Worm (Caenorhabditis elegans) whole organism, L1 larva: Measurements from ENCODE around the gene C23H3.9.

Experiments used
- egl-27 ChIP-seq, 2 experiments: fragments of 150-350 bp in 1 of 2; sonication (generic microtip); optimal IDR thresholded peaks; 3 replicates each; lab custom pipeline; 2017 to 2018; ENCODE audit warnings: missing biosample characterization in 2 of 2, missing genetic modification characterization in 2 of 2, missing genetic modification reagents in 2 of 2
- fos-1 ChIP-seq: fragments of 150-350 bp; optimal IDR thresholded peaks from 2 replicates; lab custom pipeline; 2014; ENCODE audit warnings: missing biosample characterization, missing genetic modification characterization
- lir-3 ChIP-seq: sonication (generic microtip); optimal IDR thresholded peaks from 2 replicates; lab custom pipeline; 2016; ENCODE audit warnings: mild to moderate bottlenecking, missing genetic modification characterization, moderate library complexity, missing compliant biosample characterization; ENCODE audit not compliant: poor library complexity
- nhr-12 ChIP-seq: sonication (generic microtip); optimal IDR thresholded peaks from 2 replicates; lab custom pipeline; 2017; ENCODE audit warnings: missing biosample characterization, missing genetic modification characterization
- nhr-77 ChIP-seq: fragments of 150-350 bp; optimal IDR thresholded peaks from 2 replicates; lab custom pipeline; 2014; ENCODE audit warnings: missing biosample characterization, missing genetic modification characterization
- pqm-1 ChIP-seq: sonication (generic microtip); optimal IDR thresholded peaks from 3 replicates; lab custom pipeline; 2017; ENCODE audit warnings: missing biosample characterization, missing genetic modification characterization
- swsn-7 ChIP-seq: sonication (generic microtip); optimal IDR thresholded peaks from 2 replicates; lab custom pipeline; 2016; ENCODE audit warnings: missing genetic modification characterization, missing compliant biosample characterization
- unc-62 ChIP-seq: fragments of 150-350 bp; optimal IDR thresholded peaks from 2 replicates; lab custom pipeline; 2014; ENCODE audit warnings: missing biosample characterization, missing genetic modification reagents, missing genetic modification characterization

- TF ChIP-seq swsn-7 (tag; lab: Kevin White, UChicago) (no peak), nhr-77 (tag; lab: Kevin White, UChicago) (no peak), lir-3 (tag; lab: Kevin White, UChicago) (no peak), nhr-12 (tag; lab: Kevin White, UChicago) (no peak), egl-27 (tag; optimal IDR thresholded peaks at IDR 0.05; lab: Kevin White, UChicago) (no peak), fos-1 (tag; lab: Kevin White, UChicago) (no peak), unc-62 (GFP tag; lab: Kevin White, UChicago) (no peak), pqm-1 (no peak)
Observed at ce11 chrII:23025-23424, 56.0 kb downstream of the C23H3.9 start, which contains the start of gene sqt-2.
